Worm (Caenorhabditis elegans) whole organism, L1 larva: Measurements from ENCODE around the gene puf-5.

Experiments
- C04F5.9 ChIP-seq: sonication (generic microtip); optimal IDR thresholded peaks from 2 replicates; lab custom pipeline; 2016; ENCODE audit warnings: missing genetic modification characterization, missing compliant biosample characterization
- C16A3.4 ChIP-seq: fragments of 150-350 bp; optimal IDR thresholded peaks from 2 replicates; lab custom pipeline; 2014; ENCODE audit warnings: missing biosample characterization, missing genetic modification characterization
- C34B4.2 ChIP-seq: sonication (generic microtip); optimal IDR thresholded peaks from 2 replicates; lab custom pipeline; 2017; ENCODE audit warnings: mild to moderate bottlenecking, missing genetic modification characterization, missing compliant biosample characterization
- F16B12.6 ChIP-seq: fragments of 150-350 bp; optimal IDR thresholded peaks from 2 replicates; lab custom pipeline; 2014; ENCODE audit warnings: missing biosample characterization, missing genetic modification characterization
- Y116A8C.19 ChIP-seq: sonication (generic microtip); optimal IDR thresholded peaks from 2 replicates; lab custom pipeline; 2016; ENCODE audit warnings: missing compliant biosample characterization, missing genetic modification characterization, borderline replicate concordance
- aha-1 ChIP-seq: fragments of 150-350 bp; optimal IDR thresholded peaks from 2 replicates; lab custom pipeline; 2014; ENCODE audit warnings: missing biosample characterization, missing genetic modification characterization
- aly-2 ChIP-seq: fragments of 150-350 bp; optimal IDR thresholded peaks from 2 replicates; lab custom pipeline; 2014; ENCODE audit warnings: missing biosample characterization, missing genetic modification characterization
- blmp-1 ChIP-seq: fragments of 150-350 bp; optimal IDR thresholded peaks from 2 replicates; lab custom pipeline; 2014; ENCODE audit warnings: missing biosample characterization, missing genetic modification characterization
- ceh-8 ChIP-seq: fragments of 200-800 bp; sonication (Bioruptor generic); optimal IDR thresholded peaks from 2 replicates; lab custom pipeline; 2018; ENCODE audit warnings: mild to moderate bottlenecking, missing genetic modification characterization, moderate library complexity, missing compliant biosample characterization
- ceh-82 ChIP-seq, 3 experiments: fragments of 150-350 bp in 1 of 3; sonication (generic microtip) in 2 of 3; optimal IDR thresholded peaks; 2 replicates each; lab custom pipeline; 2014 to 2017; ENCODE audit warnings: missing biosample characterization in 3 of 3, missing genetic modification characterization in 3 of 3
- ceh-90 ChIP-seq: sonication (generic microtip); optimal IDR thresholded peaks from 2 replicates; lab custom pipeline; 2016; ENCODE audit warnings: missing genetic modification characterization, missing compliant biosample characterization
- ces-1 ChIP-seq: fragments of 150-350 bp; optimal IDR thresholded peaks from 2 replicates; lab custom pipeline; 2014; ENCODE audit warnings: missing biosample characterization, missing genetic modification reagents, missing genetic modification characterization
- dpl-1 ChIP-seq, 3 experiments: fragments of 150-350 bp in 2 of 3; sonication (generic microtip) in 1 of 3; optimal IDR thresholded peaks; 2 replicates each; lab custom pipeline; 2014 to 2017; ENCODE audit warnings: missing biosample characterization in 3 of 3, missing genetic modification characterization in 3 of 3, missing genetic modification reagents in 3 of 3
- efl-3 ChIP-seq: fragments of 200-800 bp; sonication (Bioruptor generic); optimal IDR thresholded peaks from 2 replicates; lab custom pipeline; 2018; ENCODE audit warnings: mild to moderate bottlenecking, missing genetic modification characterization, missing compliant biosample characterization
- elt-2 ChIP-seq: sonication (generic microtip); optimal IDR thresholded peaks from 2 replicates; lab custom pipeline; 2016; ENCODE audit warnings: missing genetic modification characterization, mild to moderate bottlenecking, inconsistent platforms, missing compliant biosample characterization, missing genetic modification reagents
- elt-3 ChIP-seq, 6 experiments: fragments of 150-350 bp in 1 of 6; sonication (generic microtip); optimal IDR thresholded peaks; 2 replicates each; lab custom pipeline; 2017 to 2018; ENCODE audit warnings: missing biosample characterization in 6 of 6, missing genetic modification characterization in 6 of 6, inconsistent platforms in 1 of 6
- ets-5 ChIP-seq: fragments of 200-800 bp; sonication (Bioruptor generic); IDR thresholded peaks from 2 replicates; pipeline ENCODE4 v1.3.6; 2022; ENCODE audit warnings: missing genetic modification characterization, missing compliant biosample characterization
- fkh-10 ChIP-seq: sonication (generic microtip); optimal IDR thresholded peaks from 2 replicates; lab custom pipeline; 2017; ENCODE audit warnings: missing biosample characterization, missing genetic modification reagents, missing genetic modification characterization
- fkh-4 ChIP-seq: sonication (generic microtip); optimal IDR thresholded peaks from 2 replicates; lab custom pipeline; 2016; ENCODE audit warnings: missing compliant biosample characterization, missing genetic modification characterization, borderline replicate concordance
- fkh-8 ChIP-seq: sonication (generic microtip); optimal IDR thresholded peaks from 2 replicates; lab custom pipeline; 2016; ENCODE audit warnings: mild to moderate bottlenecking, missing genetic modification characterization, missing compliant biosample characterization
- fos-1 ChIP-seq: fragments of 150-350 bp; optimal IDR thresholded peaks from 2 replicates; lab custom pipeline; 2014; ENCODE audit warnings: missing biosample characterization, missing genetic modification characterization
- grh-1 ChIP-seq: fragments of 200-800 bp; sonication (Bioruptor generic); IDR thresholded peaks from 2 replicates; pipeline ENCODE4 v1.3.6; 2022; ENCODE audit warnings: missing genetic modification reagents, missing genetic modification characterization, missing compliant biosample characterization
- hlh-4 ChIP-seq: sonication (generic microtip); optimal IDR thresholded peaks from 2 replicates; lab custom pipeline; 2016; ENCODE audit warnings: mild to moderate bottlenecking, missing genetic modification characterization, missing compliant biosample characterization
- isw-1 ChIP-seq: fragments of 200-800 bp; sonication (Bioruptor generic); IDR thresholded peaks from 2 replicates; pipeline ENCODE4 v1.3.6; 2022; ENCODE audit warnings: missing genetic modification characterization, missing compliant biosample characterization
- jun-1 ChIP-seq: fragments of 150-350 bp; optimal IDR thresholded peaks from 2 replicates; lab custom pipeline; 2014; ENCODE audit warnings: missing biosample characterization, missing genetic modification reagents, missing genetic modification characterization
- lin-13 ChIP-seq: fragments of 150-350 bp; optimal IDR thresholded peaks from 2 replicates; lab custom pipeline; 2014; ENCODE audit warnings: missing biosample characterization, missing genetic modification reagents, missing genetic modification characterization
- lin-14 ChIP-seq: fragments of 200-800 bp; sonication (Bioruptor generic); optimal IDR thresholded peaks from 2 replicates; lab custom pipeline; 2018; ENCODE audit warnings: mild to moderate bottlenecking, missing genetic modification characterization, moderate library complexity, missing compliant biosample characterization
- lin-15B ChIP-seq: fragments of 150-350 bp; sonication (generic microtip); optimal IDR thresholded peaks from 3 replicates; lab custom pipeline; 2014; ENCODE audit warnings: missing biosample characterization, missing genetic modification characterization
- lin-35 ChIP-seq, 2 experiments: fragments of 150-350 bp; optimal IDR thresholded peaks; 2 replicates each; lab custom pipeline; 2014; ENCODE audit warnings: missing biosample characterization in 2 of 2, missing genetic modification characterization in 2 of 2, missing genetic modification reagents in 2 of 2
- lin-39 ChIP-seq: fragments of 150-350 bp; optimal IDR thresholded peaks from 2 replicates; lab custom pipeline; 2014; ENCODE audit warnings: missing biosample characterization, missing genetic modification reagents, missing genetic modification characterization
- lsy-2 ChIP-seq, 2 experiments: fragments of 150-350 bp; optimal IDR thresholded peaks; 2 replicates each; lab custom pipeline; 2014; ENCODE audit warnings: missing biosample characterization in 2 of 2, missing genetic modification characterization in 2 of 2
- mab-9 ChIP-seq: fragments of 200-800 bp; sonication (Bioruptor generic); IDR thresholded peaks from 2 replicates; pipeline ENCODE4 v1.3.6; 2022; ENCODE audit warnings: missing genetic modification reagents, missing genetic modification characterization, missing compliant biosample characterization
- mdl-1 ChIP-seq, 2 experiments: fragments of 150-350 bp; optimal IDR thresholded peaks; 2 replicates each; lab custom pipeline; 2014 to 2017; ENCODE audit warnings: missing biosample characterization in 2 of 2, missing genetic modification characterization in 2 of 2, inconsistent platforms in 1 of 2
- mep-1 ChIP-seq: fragments of 150-350 bp; optimal IDR thresholded peaks from 2 replicates; lab custom pipeline; 2014; ENCODE audit warnings: missing biosample characterization, missing genetic modification characterization
- nhr-19 ChIP-seq: fragments of 200-800 bp; sonication (Bioruptor generic); conservative IDR thresholded peaks from 2 replicates; pipeline ENCODE4 v1.3.6; 2022; ENCODE audit warnings: missing genetic modification characterization, missing compliant biosample characterization
- nhr-20 ChIP-seq: sonication (generic microtip); optimal IDR thresholded peaks from 2 replicates; lab custom pipeline; 2016; ENCODE audit warnings: mild to moderate bottlenecking, missing genetic modification characterization, missing compliant biosample characterization
- nhr-237 ChIP-seq: fragments of 150-350 bp; optimal IDR thresholded peaks from 2 replicates; lab custom pipeline; 2014; ENCODE audit warnings: missing biosample characterization, missing genetic modification characterization
- nhr-28 ChIP-seq: fragments of 150-350 bp; optimal IDR thresholded peaks from 2 replicates; lab custom pipeline; 2014; ENCODE audit warnings: missing biosample characterization, missing genetic modification characterization
- nhr-71 ChIP-seq: sonication (generic microtip); optimal IDR thresholded peaks from 2 replicates; lab custom pipeline; 2016; ENCODE audit warnings: mild to moderate bottlenecking, missing genetic modification characterization, moderate library complexity, missing compliant biosample characterization
- nhr-77 ChIP-seq: fragments of 150-350 bp; optimal IDR thresholded peaks from 2 replicates; lab custom pipeline; 2014; ENCODE audit warnings: missing biosample characterization, missing genetic modification characterization
- nhr-85 ChIP-seq: sonication (generic microtip); peaks from one replicate; lab custom pipeline; 2016; ENCODE audit warnings: missing genetic modification characterization, inconsistent platforms, missing compliant biosample characterization
- pag-3 ChIP-seq: sonication (generic microtip); optimal IDR thresholded peaks from 2 replicates; lab custom pipeline; 2017; ENCODE audit warnings: missing genetic modification characterization, mild to moderate bottlenecking, missing compliant biosample characterization, antibody characterized with exemption, borderline replicate concordance; ENCODE audit not compliant: insufficient read depth
- pqm-1 ChIP-seq: sonication (generic microtip); optimal IDR thresholded peaks from 3 replicates; lab custom pipeline; 2017; ENCODE audit warnings: missing biosample characterization, missing genetic modification characterization
- rnt-1 ChIP-seq: sonication (generic microtip); optimal IDR thresholded peaks from 2 replicates; lab custom pipeline; 2016; ENCODE audit warnings: mild to moderate bottlenecking, missing genetic modification characterization, moderate library complexity, missing compliant biosample characterization
- snu-23 ChIP-seq: sonication (generic microtip); optimal IDR thresholded peaks from 2 replicates; lab custom pipeline; 2016; ENCODE audit warnings: missing genetic modification characterization, missing compliant biosample characterization
- sox-4 ChIP-seq: sonication (generic microtip); optimal IDR thresholded peaks from 2 replicates; lab custom pipeline; 2016; ENCODE audit warnings: missing genetic modification characterization, missing compliant biosample characterization
- sptf-1 ChIP-seq: fragments of 150-350 bp; optimal IDR thresholded peaks from 2 replicates; lab custom pipeline; 2014; ENCODE audit warnings: missing biosample characterization, missing genetic modification characterization
- tlp-1 ChIP-seq: fragments of 150-350 bp; optimal IDR thresholded peaks from 2 replicates; lab custom pipeline; 2014; ENCODE audit warnings: missing biosample characterization, missing genetic modification characterization
- unc-86 ChIP-seq: sonication (generic microtip); optimal IDR thresholded peaks from 2 replicates; lab custom pipeline; 2016; ENCODE audit warnings: missing genetic modification characterization, missing compliant biosample characterization
- vab-15 ChIP-seq: sonication (generic microtip); optimal IDR thresholded peaks from 2 replicates; lab custom pipeline; 2017; ENCODE audit warnings: missing genotype, mild to moderate bottlenecking, missing genetic modification characterization, missing compliant biosample characterization
- zag-1 ChIP-seq: fragments of 150-350 bp; optimal IDR thresholded peaks from 2 replicates; lab custom pipeline; 2014; ENCODE audit warnings: missing biosample characterization, missing genetic modification characterization
- ztf-11 ChIP-seq, 2 experiments: sonication (generic microtip); optimal IDR thresholded peaks; 2 replicates each; lab custom pipeline; 2016 to 2017; ENCODE audit warnings: missing genetic modification characterization in 2 of 2, missing biosample characterization in 1 of 2, missing compliant biosample characterization in 1 of 2
- ztf-4 ChIP-seq: fragments of 150-350 bp; optimal IDR thresholded peaks from 2 replicates; lab custom pipeline; 2014; ENCODE audit warnings: missing biosample characterization, missing genetic modification characterization

puf-5 gene

ce11 chrII:8585036-8585627 lies 9.8 kb downstream of the puf-5 start, which contains the start of gene F54C9.11:
F54C9.11 (minus strand) TSS chrII:8585086.
- TF ChIP-seq blmp-1 (tag; lab: Kevin White, UChicago) (peak; percentile 64), nhr-19 (GFP tag; lab: Robert Waterston, UW) (no peak), pag-3 (tag; lab: Kevin White, UChicago) (no peak), F16B12.6 (tag; lab: Kevin White, UChicago) (no peak), lin-14 (peak; percentile 73), mab-9 (no peak), lin-39 (tag; lab: Kevin White, UChicago) (no peak), C04F5.9 (tag; lab: Kevin White, UChicago) (no peak), hlh-4 (tag; lab: Kevin White, UChicago) (no peak), jun-1 (no peak), lsy-2 (tag; optimal IDR thresholded peaks at IDR 0.05; lab: Kevin White, UChicago) (peak in 1 of 2 experiments; percentile 57), tlp-1 (tag; lab: Kevin White, UChicago) (no peak), ceh-90 (tag; lab: Kevin White, UChicago) (no peak), efl-3 (no peak), aha-1 (no peak), ces-1 (GFP tag; lab: Kevin White, UChicago) (no peak), dpl-1 (GFP tag; optimal IDR thresholded peaks at IDR 0.05; lab: Kevin White, UChicago) (no peak), ceh-8 (no peak), aly-2 (tag; lab: Kevin White, UChicago) (no peak), vab-15 (tag; lab: Kevin White, UChicago) (no peak), snu-23 (GFP tag; lab: Kevin White, UChicago) (peak; percentile 11), Y116A8C.19 (tag; lab: Kevin White, UChicago) (no peak), ets-5 (GFP tag; lab: Robert Waterston, UW) (no peak), lin-15B (tag; lab: Kevin White, UChicago) (no peak), nhr-237 (tag; lab: Kevin White, UChicago) (no peak), lin-13 (GFP tag; lab: Kevin White, UChicago) (no peak), lin-35 (GFP tag; optimal IDR thresholded peaks at IDR 0.05; lab: Kevin White, UChicago) (peak in 1 of 2 experiments; percentile 14), nhr-20 (no peak), fkh-10 (no peak), zag-1 (tag; lab: Kevin White, UChicago) (no peak), mep-1 (tag; lab: Kevin White, UChicago) (peak; percentile 12), nhr-85 (no peak), elt-2 (tag; lab: Kevin White, UChicago) (no peak), fkh-4 (no peak), sox-4 (tag; lab: Kevin White, UChicago) (no peak), nhr-77 (tag; lab: Kevin White, UChicago) (no peak), grh-1 (no peak), nhr-28 (tag; lab: Kevin White, UChicago) (no peak), ztf-11 (tag; optimal IDR thresholded peaks at IDR 0.05; lab: Kevin White, UChicago) (no peak), sptf-1 (tag; lab: Kevin White, UChicago) (no peak), C34B4.2 (tag; lab: Kevin White, UChicago) (no peak), C16A3.4 (tag; lab: Kevin White, UChicago) (peak; percentile 7), pqm-1 (tag; lab: Kevin White, UChicago) (no peak), isw-1 (no peak), fkh-8 (tag; lab: Kevin White, UChicago) (no peak), fos-1 (tag; lab: Kevin White, UChicago) (no peak), elt-3 (tag; optimal IDR thresholded peaks at IDR 0.05; lab: Kevin White, UChicago) (no peak), unc-86 (no peak), rnt-1 (tag; lab: Kevin White, UChicago) (peak; percentile 42), ceh-82 (tag; optimal IDR thresholded peaks at IDR 0.05; lab: Kevin White, UChicago) (no peak), mdl-1 (tag; optimal IDR thresholded peaks at IDR 0.05; lab: Kevin White, UChicago) (no peak), ztf-4 (tag; lab: Kevin White, UChicago) (peak; percentile 30), nhr-71 (tag; lab: Kevin White, UChicago) (peak; percentile 62)
